Worm (Caenorhabditis elegans) whole organism, dauer: ENCODE results near the gene clpf-1.

Experiments
- unc-62 ChIP-seq: sonication (generic microtip); optimal IDR thresholded peaks from 2 replicates; lab custom pipeline; 2017; ENCODE audit warnings: missing biosample characterization, missing genetic modification reagents, missing genetic modification characterization

The clpf-1 gene

DNA sequence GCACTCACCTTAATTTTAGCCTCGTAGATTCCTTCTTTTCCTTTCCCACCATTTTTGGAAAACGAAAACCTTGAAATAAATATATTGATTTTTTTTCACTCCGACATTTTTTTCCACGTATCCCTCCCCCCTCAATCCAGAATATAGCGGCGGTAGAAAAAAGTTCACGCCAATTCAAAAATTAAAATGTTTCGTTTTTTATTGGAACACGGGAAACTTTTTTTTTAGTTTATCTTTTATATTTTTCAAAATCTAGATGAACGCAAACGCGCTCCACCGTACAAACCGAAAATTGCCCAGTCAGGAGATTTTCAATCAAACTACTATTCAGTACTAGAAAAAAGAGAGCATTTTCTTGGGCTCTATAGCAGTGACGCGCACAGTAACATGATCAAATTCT lies 46.6 kb downstream of the clpf-1 start, which contains the start of gene spe-41:
spe-41 (minus strand) TSS at position 72 of the 400 bp plus-strand sequence.
- no peak for TF ChIP-seq unc-62 (GFP tag; lab: Kevin White, UChicago)
